Worm (Caenorhabditis elegans): ENCODE data around the gene clc-4.

Gene clc-4

DNA sequence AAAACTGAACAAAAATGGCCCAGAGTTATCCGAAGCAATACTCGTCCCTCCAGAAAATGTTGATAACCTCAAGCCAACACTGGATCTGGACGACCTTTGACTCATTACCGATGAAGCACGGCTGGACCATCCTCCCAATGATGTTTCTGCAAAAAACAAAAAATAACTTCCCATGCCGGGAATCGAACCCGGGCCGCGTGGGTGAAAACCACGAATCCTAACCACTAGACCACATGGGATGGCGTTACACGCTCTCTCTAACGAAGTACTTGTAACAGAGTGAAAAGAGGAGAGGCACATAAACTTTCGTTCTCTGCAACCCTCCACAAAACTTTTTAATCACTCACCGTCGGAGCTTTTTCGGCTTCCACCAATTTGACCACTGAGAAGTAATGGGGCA, 37.4 kb upstream of the clc-4 start (continued):
- TF ChIP-seq mec-3 (tag; optimal IDR thresholded peaks at IDR 0.05; ENCODE audit: borderline replicate concordance) (peak; percentile 41), ceh-34 (tag; optimal IDR thresholded peaks at IDR 0.05) (peak; percentile 20), tbx-2 (tag; optimal IDR thresholded peaks at IDR 0.05) (peak; percentile 38), ets-4 (tag; optimal IDR thresholded peaks at IDR 0.05) (no peak), ceh-45 (GFP tag; IDR thresholded peaks at IDR 0.05) (no peak), nfya-1 (tag; optimal IDR thresholded peaks at IDR 0.05) (no peak), elt-4 (tag; optimal IDR thresholded peaks at IDR 0.05) (no peak), ceh-48 (tag; optimal IDR thresholded peaks at IDR 0.05) (peak; percentile 29)

DNA sequence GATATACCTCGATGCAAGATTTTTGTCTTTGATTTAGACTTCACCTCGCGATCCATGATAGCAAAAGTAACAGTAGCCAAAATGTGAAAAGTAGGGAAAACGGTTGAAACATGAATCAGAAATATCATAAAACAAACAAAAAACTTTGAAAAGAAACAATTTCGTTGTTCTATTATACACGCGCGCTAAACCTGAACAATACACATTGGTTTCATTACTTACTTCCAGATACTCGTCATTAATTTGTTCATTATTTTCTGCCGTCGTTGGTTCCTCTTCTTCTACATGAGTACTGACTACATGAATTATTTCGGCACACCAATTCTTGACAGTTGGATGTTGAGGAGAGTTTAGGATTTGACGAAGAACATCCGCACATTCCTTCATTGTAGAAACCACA, 36.8 kb upstream of the clc-4 start, which contains the start of gene F31B12.3:
F31B12.3 (minus strand) TSS at position 101 of the 400 bp plus-strand sequence.
- no peak for TF ChIP-seq fax-1 (tag; optimal IDR thresholded peaks at IDR 0.05)

DNA sequence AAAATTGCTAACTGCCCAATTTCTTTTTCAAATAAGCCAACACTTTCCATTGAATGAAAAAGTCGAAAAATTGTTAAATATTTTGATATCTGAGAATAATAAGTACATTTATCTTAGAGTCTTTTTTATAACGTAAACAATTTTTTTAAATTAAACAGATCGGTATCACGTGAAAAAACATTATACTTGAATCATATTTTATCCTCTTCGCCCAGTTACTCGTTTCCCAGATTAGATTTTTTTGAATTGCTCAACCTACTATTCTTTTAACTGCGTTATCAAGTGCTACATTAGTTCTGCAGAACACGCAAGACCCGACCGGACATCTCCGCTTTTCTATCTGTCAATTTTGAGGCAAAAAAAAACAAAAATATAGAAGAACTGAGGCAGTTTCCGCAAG, 20.7 kb upstream of the clc-4 start, which contains the start of gene F31B12.4:
F31B12.4 (plus strand) TSS at position 301 of the 400 bp plus-strand sequence.
- TF ChIP-seq nhr-232 (tag; optimal IDR thresholded peaks at IDR 0.05) (no peak), hlh-13 (GFP tag; optimal IDR thresholded peaks at IDR 0.05) (no peak), K09A11.1 (tag; optimal IDR thresholded peaks at IDR 0.05; ENCODE audit: insufficient read depth) (no peak), C38D4.7 (GFP tag; optimal IDR thresholded peaks at IDR 0.05) (no peak), ahr-1 (tag; optimal IDR thresholded peaks at IDR 0.05) (no peak), zip-5 (tag; optimal IDR thresholded peaks at IDR 0.05) (no peak), ceh-6 (GFP tag; optimal IDR thresholded peaks at IDR 0.05) (no peak), ceh-34 (tag; optimal IDR thresholded peaks at IDR 0.05) (no peak), lin-11 (tag; optimal IDR thresholded peaks at IDR 0.05) (no peak), ceh-14 (tag; optimal IDR thresholded peaks at IDR 0.05) (no peak), hlh-8 (tag; optimal IDR thresholded peaks at IDR 0.05) (no peak), sox-4 (tag; optimal IDR thresholded peaks at IDR 0.05) (no peak), ttx-3 (tag; optimal IDR thresholded peaks at IDR 0.05) (no peak), pros-1 (tag; optimal IDR thresholded peaks at IDR 0.05) (no peak), T23F11.4 (GFP tag; optimal IDR thresholded peaks at IDR 0.05) (no peak), ceh-2 (tag; optimal IDR thresholded peaks at IDR 0.05) (no peak), tbx-2 (tag; optimal IDR thresholded peaks at IDR 0.05) (no peak)

DNA sequence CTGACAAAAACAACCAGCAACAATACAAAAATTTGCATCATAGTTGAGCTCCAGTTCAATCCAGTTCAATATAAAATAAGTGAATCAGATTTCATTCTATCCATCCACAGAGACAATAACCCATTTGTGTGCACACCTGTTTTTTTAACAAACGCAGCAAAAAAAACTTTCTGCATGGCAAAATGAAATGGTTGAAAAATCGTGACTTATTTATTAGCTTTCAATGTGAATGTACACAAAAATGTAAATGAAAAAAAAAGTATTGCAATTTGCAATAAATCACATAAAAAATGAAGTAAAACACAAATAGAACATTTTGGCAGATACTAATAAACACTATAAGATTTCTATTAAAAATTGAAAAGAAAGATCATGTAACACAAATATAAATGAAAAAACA, 10.9 kb upstream of the clc-4 start, which contains the start of gene T05A10.6:
T05A10.6 (minus strand) TSS at position 101 of the 400 bp plus-strand sequence.
- TF ChIP-seq lim-6 (tag; optimal IDR thresholded peaks at IDR 0.05) (no peak), nfya-1 (tag; optimal IDR thresholded peaks at IDR 0.05) (no peak), odd-2 (tag; optimal IDR thresholded peaks at IDR 0.05) (no peak), ceh-22 (tag; optimal IDR thresholded peaks at IDR 0.05) (no peak), tbx-2 (tag; optimal IDR thresholded peaks at IDR 0.05) (no peak), ceh-9 (tag; optimal IDR thresholded peaks at IDR 0.05) (no peak)

DNA sequence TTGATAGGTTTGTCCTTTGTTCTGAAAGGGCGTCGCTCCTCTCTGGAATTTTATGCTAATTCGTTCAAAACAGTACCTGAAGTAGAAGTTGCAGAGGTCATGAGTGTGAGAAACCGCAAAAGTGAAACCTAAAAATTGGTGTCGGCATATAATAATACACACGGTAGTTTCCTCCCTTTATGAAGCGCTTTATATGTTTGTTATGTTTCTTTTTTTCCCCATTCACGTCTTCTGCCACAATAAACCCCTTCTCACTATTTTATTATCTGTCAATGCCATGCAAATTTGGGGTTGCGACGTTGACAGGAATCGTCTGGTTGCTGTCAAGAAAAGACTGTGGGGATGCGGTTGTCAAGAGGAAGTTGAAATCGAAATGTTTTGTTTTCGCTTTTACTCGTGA, 8.7 kb upstream of the clc-4 start, which contains the start of gene vap-2:
vap-2 (minus strand) TSS at position 101 of the 400 bp plus-strand sequence.
- no peak for TF ChIP-seq pat-9 (tag; optimal IDR thresholded peaks at IDR 0.05)
- TF ChIP-seq ama-1 (optimal IDR thresholded peaks at IDR 0.05) = no peak
- no peak for TF ChIP-seq npax-4 (tag; optimal IDR thresholded peaks at IDR 0.05)
- no peak for TF ChIP-seq unc-3 (GFP tag; conservative IDR thresholded peaks at IDR 0.05)
- no peak for TF ChIP-seq unc-3 (tag; optimal IDR thresholded peaks at IDR 0.05)

DNA sequence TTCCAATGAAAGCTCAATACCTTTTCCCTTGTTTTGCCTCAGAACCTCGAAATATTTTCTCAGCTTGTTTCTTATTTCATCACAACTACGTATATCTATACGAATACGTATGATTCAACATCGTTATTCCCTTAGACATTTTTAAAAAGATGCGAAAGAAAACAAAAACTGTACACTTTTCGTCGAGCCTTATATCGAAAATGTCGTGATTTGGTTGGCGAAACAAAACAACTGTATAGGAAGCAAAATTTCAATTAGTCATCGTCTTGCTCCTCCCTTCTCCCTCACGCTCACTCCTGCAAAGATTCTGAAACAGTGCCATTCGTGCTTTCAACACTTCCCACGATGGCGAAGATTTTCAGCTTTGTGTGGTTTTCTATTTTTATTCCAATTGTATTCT, 3.5 kb upstream of the clc-4 start, which contains the start of gene ttr-14:
ttr-14 (plus strand) TSS at position 301 of the 400 bp plus-strand sequence.
- TF ChIP-seq unc-3 (GFP tag; conservative IDR thresholded peaks at IDR 0.05) = no peak
- TF ChIP-seq unc-3 (tag; optimal IDR thresholded peaks at IDR 0.05) = no peak
- no peak for TF ChIP-seq sox-2 (GFP tag; IDR thresholded peaks at IDR 0.05)
- no peak for TF ChIP-seq mec-3 (tag; optimal IDR thresholded peaks at IDR 0.05; ENCODE audit: borderline replicate concordance)
- no peak for TF ChIP-seq ceh-24 (tag; optimal IDR thresholded peaks at IDR 0.05)
- no peak for TF ChIP-seq ref-2 (tag; optimal IDR thresholded peaks at IDR 0.05)
- TF ChIP-seq ceh-22 (tag; optimal IDR thresholded peaks at IDR 0.05) = no peak
- no peak for TF ChIP-seq gmeb-2 (tag; optimal IDR thresholded peaks at IDR 0.05)
- TF ChIP-seq T23F11.4 (GFP tag; optimal IDR thresholded peaks at IDR 0.05) = no peak
- no peak for TF ChIP-seq lim-6 (tag; optimal IDR thresholded peaks at IDR 0.05)
- TF ChIP-seq dve-1 (tag; optimal IDR thresholded peaks at IDR 0.05) = no peak
- no peak for TF ChIP-seq sox-4 (tag; optimal IDR thresholded peaks at IDR 0.05)

Data from whole organism, late embryonic.